Fruit fly (Drosophila melanogaster): ENCODE results near the gene sov.

sov gene

dm6 chrX:6794826-6795225 is 38.7 kb downstream of the sov start (continued):
- 0 out of 2 replicates have a peak, but pooled peaks have one; percentile 21 for TF ChIP-seq esg (GFP tag; conservative IDR thresholded peaks at IDR 0.05)
- TF ChIP-seq CG11504 (tag; optimal IDR thresholded peaks at IDR 0.05) = peak; percentile 42
- TF ChIP-seq Antp (GFP tag; optimal IDR thresholded peaks at IDR 0.05) = no peak
- TF ChIP-seq Abd-B (GFP tag; optimal IDR thresholded peaks at IDR 0.05) = peak; percentile 20
- TF ChIP-seq CG3847 (GFP tag; IDR thresholded peaks at IDR 0.05) = 0 out of 2 replicates have a peak, but pooled peaks have one; percentile 29
- peak; percentile 3 for TF ChIP-seq CG12391 (tag; optimal IDR thresholded peaks at IDR 0.05)
- TF ChIP-seq chif (GFP tag; optimal IDR thresholded peaks at IDR 0.05) = no peak
- TF ChIP-seq CG1832 (GFP tag; optimal IDR thresholded peaks at IDR 0.05) = no peak
- TF ChIP-seq Blimp-1 (GFP tag; optimal IDR thresholded peaks at IDR 0.05) = no peak
- TF ChIP-seq Elba2 (GFP tag; optimal IDR thresholded peaks at IDR 0.05) = no peak
- peak; percentile 13; the same call in 1 of the 3 replicates for TF ChIP-seq B-H1 (GFP tag; IDR thresholded peaks at IDR 0.05)
- TF ChIP-seq phol (tag; optimal IDR thresholded peaks at IDR 0.05) = peak; percentile 30
- TF ChIP-seq NC2α (GFP tag; optimal IDR thresholded peaks at IDR 0.05) = no peak
- TF ChIP-seq CG32532 (GFP tag; IDR thresholded peaks at IDR 0.05) = peak; percentile 23; the same call in 1 of the 2 replicates
- TF ChIP-seq seq (GFP tag; IDR thresholded peaks at IDR 0.05) = peak; percentile 21; the same call in 1 of the 2 replicates
- TF ChIP-seq HLH3B (GFP tag; IDR thresholded peaks at IDR 0.05) = 0 out of 2 replicates have a peak, but pooled peaks have one; percentile 19
- no peak for TF ChIP-seq exex (tag; optimal IDR thresholded peaks at IDR 0.05)
- no peak for TF ChIP-seq pho (GFP tag; optimal IDR thresholded peaks at IDR 0.05)
- peak; percentile 73 for TF ChIP-seq Med (GFP tag)
- 0 out of 3 replicates have a peak, but pooled peaks have one; percentile 18 for TF ChIP-seq dysf (GFP tag; IDR thresholded peaks at IDR 0.05)
- no peak for TF ChIP-seq CG10274 (GFP tag; optimal IDR thresholded peaks at IDR 0.05)
- TF ChIP-seq Optix (GFP tag; IDR thresholded peaks at IDR 0.05) = 0 out of 3 replicates have a peak, but pooled peaks have one; percentile 36
- peak; percentile 64; the same call in 1 of the 3 replicates for TF ChIP-seq ci (GFP tag; IDR thresholded peaks at IDR 0.05)
- no peak for TF ChIP-seq Sry-β (GFP tag; optimal IDR thresholded peaks at IDR 0.05)
- TF ChIP-seq Asciz (GFP tag; optimal IDR thresholded peaks at IDR 0.05) = peak; percentile 4
- no peak for TF ChIP-seq oc (tag; optimal IDR thresholded peaks at IDR 0.05)
- peak; percentile 7; the same call in 1 of the 2 replicates for TF ChIP-seq CG9215 (GFP tag; IDR thresholded peaks at IDR 0.05)
- no peak for TF ChIP-seq bowl (GFP tag; IDR thresholded peaks at IDR 0.05)
- TF ChIP-seq fd3F (GFP tag; optimal IDR thresholded peaks at IDR 0.05) = no peak
- TF ChIP-seq CG14050 (GFP tag; IDR thresholded peaks at IDR 0.05) = peak; percentile 38; the same call in 2 of the 3 replicates
- TF ChIP-seq CG34422 (GFP tag; IDR thresholded peaks at IDR 0.05) = no peak
- no peak for TF ChIP-seq CG4820 (GFP tag; optimal IDR thresholded peaks at IDR 0.05)
- TF ChIP-seq Sox102F (GFP tag; optimal IDR thresholded peaks at IDR 0.05) = peak; percentile 43
- TF ChIP-seq row (GFP tag; IDR thresholded peaks at IDR 0.05) = peak; percentile 35; the same call in 1 of the 3 replicates
- 0 out of 2 replicates have a peak, but pooled peaks have one; percentile 31 for TF ChIP-seq CG17328 (GFP tag; IDR thresholded peaks at IDR 0.05)
- TF ChIP-seq Xrp1 (GFP tag; IDR thresholded peaks at IDR 0.05) = 0 out of 2 replicates have a peak, but pooled peaks have one; percentile 45
- peak; percentile 2 for TF ChIP-seq ewg (GFP tag; optimal IDR thresholded peaks at IDR 0.05)
- TF ChIP-seq CG7839 (tag; optimal IDR thresholded peaks at IDR 0.05) = peak; percentile 4
- TF ChIP-seq cad (GFP tag; optimal IDR thresholded peaks at IDR 0.05) = no peak
- no peak for TF ChIP-seq CG12219 (GFP tag; optimal IDR thresholded peaks at IDR 0.05)
- peak; percentile 15 for TF ChIP-seq gem (tag; optimal IDR thresholded peaks at IDR 0.05)
- peak; percentile 43 for TF ChIP-seq CG17359 (tag; optimal IDR thresholded peaks at IDR 0.05)
- TF ChIP-seq lmd (GFP tag; IDR thresholded peaks at IDR 0.05) = peak; percentile 54
- TF ChIP-seq Ets65A (GFP tag) = peak; percentile 67
- TF ChIP-seq slbo (GFP tag; IDR thresholded peaks at IDR 0.05) = no peak
- TF ChIP-seq CG10366 (GFP tag; IDR thresholded peaks at IDR 0.05) = peak; percentile 43
- no peak for TF ChIP-seq Vsx1 (GFP tag; optimal IDR thresholded peaks at IDR 0.05)
- TF ChIP-seq cas (GFP tag; IDR thresholded peaks at IDR 0.05) = no peak
- peak; percentile 79 for TF ChIP-seq sr (GFP tag; IDR thresholded peaks at IDR 0.05)
- TF ChIP-seq Ada2b (GFP tag; IDR thresholded peaks at IDR 0.05) = 0 out of 2 replicates have a peak, but pooled peaks have one; percentile 28
- no peak for TF ChIP-seq nom (GFP tag; optimal IDR thresholded peaks at IDR 0.05)
